Worm (Caenorhabditis elegans) whole organism, L2 larva: Measurements from ENCODE around the gene R09H10.2.

Experiments
- R02D3.7 ChIP-seq: fragments of 150-350 bp; optimal IDR thresholded peaks from 2 replicates; lab custom pipeline; 2014; ENCODE audit warnings: missing biosample characterization, missing genetic modification characterization
- ZK546.5 ChIP-seq: sonication (generic microtip); optimal IDR thresholded peaks from 2 replicates; lab custom pipeline; 2017; ENCODE audit warnings: missing biosample characterization, missing genetic modification characterization
- dmd-4 ChIP-seq: sonication (generic microtip); optimal IDR thresholded peaks from 2 replicates; lab custom pipeline; 2017; ENCODE audit warnings: missing biosample characterization, missing genetic modification characterization
- lsy-2 ChIP-seq, 2 experiments: fragments of 150-350 bp in 1 of 2; sonication (generic microtip) in 1 of 2; optimal IDR thresholded peaks; 2 replicates each; lab custom pipeline; 2014 to 2017; ENCODE audit warnings: missing biosample characterization in 2 of 2, missing genetic modification characterization in 2 of 2
- mdl-1 ChIP-seq, 2 experiments: fragments of 150-350 bp in 1 of 2; sonication (generic microtip) in 1 of 2; optimal IDR thresholded peaks; 2 replicates each; lab custom pipeline; 2017; ENCODE audit warnings: missing biosample characterization in 2 of 2, missing genetic modification characterization in 2 of 2
- snpc-4 ChIP-seq: fragments of 150-350 bp; optimal IDR thresholded peaks from 2 replicates; lab custom pipeline; 2014; ENCODE audit warnings: missing biosample characterization, missing genetic modification characterization
- ztf-11 ChIP-seq: sonication (generic microtip); optimal IDR thresholded peaks from 2 replicates; lab custom pipeline; 2017; ENCODE audit warnings: missing biosample characterization, missing genetic modification characterization

- TF ChIP-seq mdl-1 (tag; optimal IDR thresholded peaks at IDR 0.05; lab: Kevin White, UChicago) (no peak), ZK546.5 (tag; lab: Kevin White, UChicago) (no peak), snpc-4 (tag; lab: Kevin White, UChicago) (no peak), R02D3.7 (tag; lab: Kevin White, UChicago) (no peak), lsy-2 (tag; optimal IDR thresholded peaks at IDR 0.05; lab: Kevin White, UChicago) (no peak), ztf-11 (tag; lab: Kevin White, UChicago) (no peak), dmd-4 (tag; lab: Kevin White, UChicago) (no peak)
Measured at ce11 chrIV:10573471-10573870, 29.3 kb upstream of the R09H10.2 start.
